Worm (Caenorhabditis elegans) whole organism, dauer: ENCODE measurements around the gene cdkl-1.

ENCODE experiments used
- unc-62 ChIP-seq: sonication (generic microtip); optimal IDR thresholded peaks from 2 replicates; lab custom pipeline; 2017; ENCODE audit warnings: missing biosample characterization, missing genetic modification reagents, missing genetic modification characterization

Gene cdkl-1

ce11 chrV:11098599-11098998 is at the start of gene cdkl-1:
Gene cdkl-1 (plus strand): TSS chrV:11098899.
- no peak for TF ChIP-seq unc-62 (GFP tag; lab: Kevin White, UChicago)

- TF ChIP-seq unc-62 (GFP tag; lab: Kevin White, UChicago): no peak
Observed at ce11 chrV:11051921-11052320, 46.8 kb upstream of the cdkl-1 start, which contains the start of gene T04C12.33. Gene T04C12.33 (plus strand): TSS chrV:11052221.

- TF ChIP-seq unc-62 (GFP tag; lab: Kevin White, UChicago): no peak
Observed at ce11 chrV:11053827-11054226, 44.9 kb upstream of the cdkl-1 start, which contains the start of gene T04C12.7. Gene T04C12.7 (plus strand): TSS chrV:11054127.

ce11 chrV:11056484-11056883 is 42.2 kb upstream of the cdkl-1 start:
- TF ChIP-seq unc-62 (GFP tag; lab: Kevin White, UChicago): no peak

ce11 chrV:11057043-11057442 is 41.7 kb upstream of the cdkl-1 start, which contains the start of gene srh-75:
Gene srh-75 (minus strand): TSS chrV:11057143.
- TF ChIP-seq unc-62 (GFP tag; lab: Kevin White, UChicago): no peak

- TF ChIP-seq unc-62 (GFP tag; lab: Kevin White, UChicago): no peak
Observed at ce11 chrV:11059180-11059579, 39.5 kb upstream of the cdkl-1 start, which contains the start of gene T04C12.1. Gene T04C12.1 (minus strand): TSS chrV:11059269.

ce11 chrV:11060239-11060984 is 38.3 kb upstream of the cdkl-1 start, which contains the start of gene T04C12.11:
Gene T04C12.11 (minus strand): TSS chrV:11060289.
- no peak for TF ChIP-seq unc-62 (GFP tag; lab: Kevin White, UChicago)

- TF ChIP-seq unc-62 (GFP tag; lab: Kevin White, UChicago): no peak
Observed at ce11 chrV:11061887-11062286, 36.8 kb upstream of the cdkl-1 start.

- no peak for TF ChIP-seq unc-62 (GFP tag; lab: Kevin White, UChicago)
Observed at ce11 chrV:11063115-11063514, 35.6 kb upstream of the cdkl-1 start, which contains the start of gene T04C12.9. Gene T04C12.9 (minus strand): TSS chrV:11063215.

ce11 chrV:11065513-11065912 is 33.2 kb upstream of the cdkl-1 start, which contains the start of gene nlp-80:
Gene nlp-80 (minus strand): TSS chrV:11065613.
- no peak for TF ChIP-seq unc-62 (GFP tag; lab: Kevin White, UChicago)

- TF ChIP-seq unc-62 (GFP tag; lab: Kevin White, UChicago): no peak
Observed at ce11 chrV:11069277-11069676, 29.4 kb upstream of the cdkl-1 start, which contains the start of gene T04C12.8. Gene T04C12.8 (minus strand): TSS chrV:11069358.

ce11 chrV:11070388-11070787 is 28.3 kb upstream of the cdkl-1 start:
- no peak for TF ChIP-seq unc-62 (GFP tag; lab: Kevin White, UChicago)

ce11 chrV:11071453-11071852 is 27.2 kb upstream of the cdkl-1 start:
- no peak for TF ChIP-seq unc-62 (GFP tag; lab: Kevin White, UChicago)

ce11 chrV:11073354-11073753 is 25.3 kb upstream of the cdkl-1 start:
- TF ChIP-seq unc-62 (GFP tag; lab: Kevin White, UChicago): no peak

- no peak for TF ChIP-seq unc-62 (GFP tag; lab: Kevin White, UChicago)
Observed at ce11 chrV:11074448-11074847, 24.3 kb upstream of the cdkl-1 start, which contains the start of gene act-3. Gene act-3 (minus strand): TSS chrV:11074498.

- TF ChIP-seq unc-62 (GFP tag; lab: Kevin White, UChicago): no peak
Observed at ce11 chrV:11075209-11076027, 23.3 kb upstream of the cdkl-1 start.
